Worm (Caenorhabditis elegans) whole organism, L4 larva: ENCODE results near the gene plx-2.

Experiments used
- ceh-28 ChIP-seq: fragments of 150-350 bp; optimal IDR thresholded peaks from 2 replicates; lab custom pipeline; 2014; ENCODE audit warnings: missing biosample characterization, missing genetic modification reagents, missing genetic modification characterization
- hmg-1.1 ChIP-seq: fragments of 200-800 bp; sonication (Bioruptor generic); IDR thresholded peaks from 2 replicates; pipeline ENCODE4 v1.3.6; 2022; ENCODE audit warnings: missing genetic modification reagents, missing genetic modification characterization, missing compliant biosample characterization
- lin-39 ChIP-seq: fragments of 150-350 bp; optimal IDR thresholded peaks from 2 replicates; lab custom pipeline; 2014; ENCODE audit warnings: missing biosample characterization, missing genetic modification reagents, missing genetic modification characterization
- nhr-111 ChIP-seq: fragments of 200-800 bp; sonication (Bioruptor generic); optimal IDR thresholded peaks from 2 replicates; lab custom pipeline; 2018; ENCODE audit warnings: mild to moderate bottlenecking, missing genetic modification characterization, missing compliant biosample characterization
- nhr-77 ChIP-seq: fragments of 150-350 bp; optimal IDR thresholded peaks from 2 replicates; lab custom pipeline; 2014; ENCODE audit warnings: missing biosample characterization, missing genetic modification characterization
- skn-1 ChIP-seq: fragments of 150-350 bp; optimal IDR thresholded peaks from 2 replicates; lab custom pipeline; 2014; ENCODE audit warnings: missing biosample characterization, missing genetic modification characterization
- unc-39 ChIP-seq: sonication (generic microtip); optimal IDR thresholded peaks from 2 replicates; lab custom pipeline; 2017; ENCODE audit warnings: missing biosample characterization, missing genetic modification characterization
- ztf-11 ChIP-seq: fragments of 150-350 bp; optimal IDR thresholded peaks from 2 replicates; lab custom pipeline; 2014; ENCODE audit warnings: missing biosample characterization, missing genetic modification characterization

DNA sequence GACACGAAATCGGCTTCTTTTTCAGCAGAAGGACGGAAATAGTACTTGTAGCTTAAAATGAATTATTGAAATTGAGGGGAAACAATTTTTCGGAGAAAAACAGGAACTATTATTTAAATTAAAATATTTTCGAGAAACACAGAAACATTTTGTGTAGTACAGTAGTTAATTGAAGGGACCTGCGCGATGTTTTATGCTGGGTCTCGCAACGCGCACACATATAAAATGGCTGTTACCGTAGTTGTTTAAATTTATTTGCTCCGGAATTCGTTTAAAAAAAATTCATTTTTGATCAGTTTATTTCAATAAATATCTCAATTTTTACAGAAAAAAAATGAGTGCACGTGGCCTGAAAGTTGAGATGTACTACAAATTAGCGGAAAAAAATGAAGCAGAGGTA, 13.9 kb downstream of the plx-2 start, which contains the start of gene dsb-2:
- TF ChIP-seq lin-39 (no peak), hmg-1.1 (GFP tag; lab: Robert Waterston, UW) (no peak), ceh-28 (tag; lab: Kevin White, UChicago) (no peak), ztf-11 (tag; lab: Kevin White, UChicago) (no peak), nhr-111 (GFP tag; lab: Kevin White, UChicago) (no peak), nhr-77 (tag; lab: Kevin White, UChicago) (no peak), unc-39 (no peak), skn-1 (tag; lab: Kevin White, UChicago) (no peak)
